Worm (Caenorhabditis elegans): ENCODE measurements around the gene F49E12.7.

- no peak for TF ChIP-seq ces-1 (GFP tag; optimal IDR thresholded peaks at IDR 0.05)
- no peak for TF ChIP-seq unc-62 (GFP tag; optimal IDR thresholded peaks at IDR 0.05 in 1 of 2)
- TF ChIP-seq unc-62 (tag; optimal IDR thresholded peaks at IDR 0.05), result no peak
- TF ChIP-seq R02D3.7 (tag; optimal IDR thresholded peaks at IDR 0.05), result no peak
- TF ChIP-seq nhr-77 (tag; optimal IDR thresholded peaks at IDR 0.05), result no peak
- TF ChIP-seq T20F7.1 (GFP tag; optimal IDR thresholded peaks at IDR 0.05), result no peak
- TF ChIP-seq skn-1 (tag; optimal IDR thresholded peaks at IDR 0.05), result no peak
- no peak for TF ChIP-seq mdl-1 (tag; optimal IDR thresholded peaks at IDR 0.05)
- no peak for TF ChIP-seq aly-2 (tag; optimal IDR thresholded peaks at IDR 0.05)
- no peak for TF ChIP-seq nhr-28 (tag; optimal IDR thresholded peaks at IDR 0.05)
Measured at ce11 chrII:8369059-8369458, 26.9 kb downstream of the F49E12.7 start, which contains the start of gene amt-3.
